Fruit fly (Drosophila melanogaster): ENCODE data around the gene CG31637.

dm6 chr2L:6481310-6481738, 17.1 kb upstream of the CG31637 start:
- TF ChIP-seq CG8478 (optimal IDR thresholded peaks at IDR 0.05): no peak
- TF ChIP-seq CTCF (optimal IDR thresholded peaks at IDR 0.05): no peak

Data from S2 (cell line).